Worm (Caenorhabditis elegans) whole organism, mixed stage, embryonic: ENCODE data around the gene try-3.

Experiments
- M03D4.4 ChIP-seq: sonication (generic microtip); optimal IDR thresholded peaks from 2 replicates; lab custom pipeline; 2017; ENCODE audit warnings: mild to moderate bottlenecking, missing genetic modification characterization, missing compliant biosample characterization
- bed-3 ChIP-seq: fragments of 200-800 bp; sonication (Bioruptor generic); optimal IDR thresholded peaks from 3 replicates; lab custom pipeline; 2018; ENCODE audit warnings: mild to moderate bottlenecking, missing genetic modification characterization, moderate library complexity, missing compliant biosample characterization
- blmp-1 ChIP-seq: fragments of 150-350 bp; optimal IDR thresholded peaks from 2 replicates; lab custom pipeline; 2014; ENCODE audit warnings: missing biosample characterization, missing genetic modification characterization
- ceh-43 ChIP-seq: fragments of 200-800 bp; sonication (Bioruptor generic); optimal IDR thresholded peaks from 2 replicates; lab custom pipeline; 2018; ENCODE audit warnings: mild to moderate bottlenecking, missing genetic modification characterization, moderate library complexity, missing compliant biosample characterization
- ceh-83 ChIP-seq: fragments of 200-800 bp; sonication (Bioruptor generic); optimal IDR thresholded peaks from 2 replicates; lab custom pipeline; 2018; ENCODE audit warnings: mild to moderate bottlenecking, missing genetic modification characterization, missing compliant biosample characterization
- ces-1 ChIP-seq: fragments of 150-350 bp; optimal IDR thresholded peaks from 2 replicates; lab custom pipeline; 2014; ENCODE audit warnings: missing biosample characterization, missing genetic modification reagents, missing genetic modification characterization
- drap-1 ChIP-seq: fragments of 200-800 bp; sonication (Bioruptor generic); optimal IDR thresholded peaks from 3 replicates; lab custom pipeline; 2018; ENCODE audit warnings: mild to moderate bottlenecking, missing genetic modification characterization, missing compliant biosample characterization
- elt-1 ChIP-seq: sonication (generic microtip); optimal IDR thresholded peaks from 2 replicates; lab custom pipeline; 2017; ENCODE audit warnings: missing genetic modification characterization, mild to moderate bottlenecking, missing compliant biosample characterization, antibody characterized with exemption, moderate library complexity, borderline replicate concordance; ENCODE audit not compliant: insufficient read depth
- flh-1 ChIP-seq: fragments of 200-800 bp; sonication (Bioruptor generic); optimal IDR thresholded peaks from 2 replicates; lab custom pipeline; 2018; ENCODE audit warnings: mild to moderate bottlenecking, missing genetic modification characterization, moderate library complexity, missing compliant biosample characterization
- ham-2 ChIP-seq: fragments of 200-800 bp; sonication (Bioruptor generic); optimal IDR thresholded peaks from 2 replicates; lab custom pipeline; 2018; ENCODE audit warnings: mild to moderate bottlenecking, missing genetic modification characterization, missing compliant biosample characterization
- hlh-1 ChIP-seq: fragments of 150-350 bp; optimal IDR thresholded peaks from 2 replicates; lab custom pipeline; 2014; ENCODE audit warnings: missing biosample characterization, missing genetic modification reagents, missing genetic modification characterization
- lsy-2 ChIP-seq: fragments of 150-350 bp; optimal IDR thresholded peaks from 2 replicates; lab custom pipeline; 2014; ENCODE audit warnings: missing biosample characterization, missing genetic modification characterization
- mab-5 ChIP-seq: fragments of 150-350 bp; optimal IDR thresholded peaks from 2 replicates; lab custom pipeline; 2014; ENCODE audit warnings: missing biosample characterization, missing genetic modification characterization
- mep-1 ChIP-seq: fragments of 150-350 bp; optimal IDR thresholded peaks from 2 replicates; lab custom pipeline; 2017; ENCODE audit warnings: missing biosample characterization, missing genetic modification reagents, missing genetic modification characterization, inconsistent platforms
- mls-2 ChIP-seq: sonication (generic microtip); optimal IDR thresholded peaks from 2 replicates; lab custom pipeline; 2016; ENCODE audit warnings: mild to moderate bottlenecking, missing genetic modification characterization, moderate library complexity, missing compliant biosample characterization
- nhr-12 ChIP-seq: fragments of 150-350 bp; optimal IDR thresholded peaks from 2 replicates; lab custom pipeline; 2014; ENCODE audit warnings: missing biosample characterization, missing genetic modification characterization
- nhr-2 ChIP-seq: fragments of 150-350 bp; optimal IDR thresholded peaks from 2 replicates; lab custom pipeline; 2014; ENCODE audit warnings: missing biosample characterization, missing genetic modification characterization
- nhr-237 ChIP-seq: fragments of 150-350 bp; optimal IDR thresholded peaks from 2 replicates; lab custom pipeline; 2014; ENCODE audit warnings: missing biosample characterization, missing genetic modification characterization
- nhr-76 ChIP-seq: sonication (generic microtip); optimal IDR thresholded peaks from 2 replicates; lab custom pipeline; 2017; ENCODE audit warnings: missing biosample characterization, missing genetic modification characterization
- pha-4 ChIP-seq: fragments of 150-350 bp; optimal IDR thresholded peaks from 2 replicates; lab custom pipeline; 2018; ENCODE audit warnings: missing biosample characterization, missing genetic modification reagents, missing genetic modification characterization
- snpc-4 ChIP-seq: fragments of 150-350 bp; optimal IDR thresholded peaks from 2 replicates; lab custom pipeline; 2014; ENCODE audit warnings: missing biosample characterization, missing genetic modification characterization
- sptf-1 ChIP-seq: sonication (generic microtip); optimal IDR thresholded peaks from 2 replicates; lab custom pipeline; 2017; ENCODE audit warnings: mild to moderate bottlenecking, missing genetic modification characterization, moderate library complexity, missing compliant biosample characterization
- tbx-8 ChIP-seq: fragments of 200-800 bp; sonication (Bioruptor generic); optimal IDR thresholded peaks from 2 replicates; lab custom pipeline; 2018; ENCODE audit warnings: mild to moderate bottlenecking, missing genetic modification characterization, moderate library complexity, missing compliant biosample characterization
- unc-120 ChIP-seq: sonication (generic microtip); optimal IDR thresholded peaks from 2 replicates; lab custom pipeline; 2017; ENCODE audit warnings: missing genetic modification characterization, missing compliant biosample characterization; ENCODE audit not compliant: poor library complexity, severe bottlenecking
- unc-39 ChIP-seq: fragments of 150-350 bp; optimal IDR thresholded peaks from 2 replicates; lab custom pipeline; 2014; ENCODE audit warnings: missing biosample characterization, missing genetic modification characterization
- unc-62 ChIP-seq: fragments of 150-350 bp; optimal IDR thresholded peaks from 2 replicates; lab custom pipeline; 2014; ENCODE audit warnings: missing biosample characterization, missing genetic modification reagents, missing genetic modification characterization
- ztf-11 ChIP-seq: fragments of 150-350 bp; optimal IDR thresholded peaks from 2 replicates; lab custom pipeline; 2014; ENCODE audit warnings: missing biosample characterization, missing genetic modification characterization

The try-3 gene

ce11 chrIV:6529832-6530231, 27.1 kb upstream of the try-3 start:
- TF ChIP-seq elt-1 (tag; lab: Kevin White, UChicago) (no peak), drap-1 (GFP tag; lab: Kevin White, UChicago) (no peak), unc-39 (tag; lab: Kevin White, UChicago) (no peak), nhr-237 (no peak), ztf-11 (tag; lab: Kevin White, UChicago) (no peak), M03D4.4 (tag; lab: Kevin White, UChicago) (no peak), ces-1 (GFP tag; lab: Kevin White, UChicago) (no peak), mls-2 (tag; lab: Kevin White, UChicago) (no peak), unc-62 (GFP tag; lab: Kevin White, UChicago) (no peak), ham-2 (no peak), nhr-12 (no peak), snpc-4 (tag; lab: Kevin White, UChicago) (no peak), nhr-2 (no peak), lsy-2 (tag; lab: Kevin White, UChicago) (no peak), flh-1 (GFP tag; lab: Kevin White, UChicago) (no peak), tbx-8 (GFP tag; lab: Kevin White, UChicago) (no peak), pha-4 (no peak), unc-120 (no peak)

- no peak for TF ChIP-seq unc-62 (GFP tag; lab: Kevin White, UChicago)
- TF ChIP-seq mab-5 = no peak
- no peak for TF ChIP-seq ceh-83 (GFP tag; lab: Kevin White, UChicago)
- TF ChIP-seq, all 35 proteins: peak for 0
Measured at ce11 chrIV:6531450-6531849, 25.5 kb upstream of the try-3 start, which contains the start of gene C01G5.4. TSS of gene C01G5.4 (plus strand) at chrIV:6531750.

ce11 chrIV:6535908-6536307, 21.0 kb upstream of the try-3 start, which contains the start of gene C01G5.3:
TSS of gene C01G5.3 (plus strand) at chrIV:6536208.
- TF ChIP-seq mab-5 = no peak
- TF ChIP-seq nhr-12 = no peak
- TF ChIP-seq, all 35 proteins: peak for 0

DNA sequence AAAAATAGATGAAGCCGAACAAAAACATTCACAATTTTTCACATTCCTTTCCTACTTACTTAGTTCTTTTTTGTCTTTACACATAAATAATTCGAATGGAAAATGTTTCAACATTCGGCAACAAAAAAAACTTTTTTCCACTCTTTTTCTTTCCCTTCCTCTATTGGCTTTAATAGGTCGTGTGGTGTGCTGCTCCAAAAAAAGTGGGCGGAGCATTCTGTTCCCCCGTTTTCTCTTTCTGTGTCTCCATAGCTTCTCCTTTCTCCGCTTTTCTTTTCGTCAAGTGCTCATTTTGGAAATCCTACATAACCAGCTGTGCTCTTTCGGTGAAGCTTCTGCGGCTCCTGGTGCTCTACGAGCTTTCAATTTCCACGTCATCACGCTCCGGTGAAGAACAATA, 15.5 kb upstream of the try-3 start, which contains the start of gene C01G5.25:
TSS of gene C01G5.25 (plus strand) at position 250 of the 400 bp plus-strand sequence.
- TF ChIP-seq ztf-11 (tag; lab: Kevin White, UChicago) = no peak
- TF ChIP-seq blmp-1 (tag; lab: Kevin White, UChicago) = no peak

DNA sequence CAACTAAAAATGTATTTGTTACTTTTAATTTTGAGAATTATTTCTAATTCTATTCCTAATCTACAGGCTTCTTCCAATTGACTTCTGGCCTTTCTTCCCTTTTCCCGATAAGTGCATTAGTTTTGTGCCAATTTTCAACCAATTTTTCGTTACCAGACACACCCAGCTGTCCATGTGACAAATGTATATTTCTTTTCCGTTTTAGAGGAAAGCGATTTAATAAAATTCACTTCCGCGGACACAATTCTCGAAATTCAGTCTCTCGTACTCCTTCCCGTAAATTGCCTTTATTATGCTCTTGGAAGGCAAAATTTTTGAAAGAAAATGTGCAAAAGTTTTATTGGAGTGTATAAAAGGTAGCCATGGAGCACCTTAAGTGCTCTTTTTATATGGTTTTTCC, 14.0 kb upstream of the try-3 start:
- TF ChIP-seq sptf-1 (tag; lab: Kevin White, UChicago) (no peak), nhr-237 (no peak), ces-1 (GFP tag; lab: Kevin White, UChicago) (peak; percentile 92), ceh-43 (no peak)

- no peak for TF ChIP-seq nhr-76
- TF ChIP-seq bed-3 = no peak
- peak; percentile 74 for TF ChIP-seq ces-1 (GFP tag; lab: Kevin White, UChicago)
- no peak for TF ChIP-seq hlh-1
Measured at ce11 chrIV:6547397-6547796, 9.6 kb upstream of the try-3 start.

- TF ChIP-seq nhr-237 (peak; percentile 28), elt-1 (tag; lab: Kevin White, UChicago) (peak; percentile 14), mep-1 (tag; lab: Kevin White, UChicago) (peak; percentile 36), pha-4 (peak; percentile 9), mls-2 (tag; lab: Kevin White, UChicago) (no peak), snpc-4 (tag; lab: Kevin White, UChicago) (no peak), ces-1 (GFP tag; lab: Kevin White, UChicago) (peak; percentile 50)
Measured at ce11 chrIV:6548609-6549008, 8.3 kb upstream of the try-3 start, which contains the start of gene fan-1. TSS of gene fan-1 (plus strand) at chrIV:6548686.
